Worm (Caenorhabditis elegans): ENCODE data around the gene sri-27.

ce11 chrV:1718232-1718631, 7.2 kb upstream of the sri-27 start:
- TF ChIP-seq nfya-1 (tag; optimal IDR thresholded peaks at IDR 0.05; ENCODE audit: insufficient read depth) (no peak), nhr-12 (tag; optimal IDR thresholded peaks at IDR 0.05) (no peak), nhr-11 (tag; optimal IDR thresholded peaks at IDR 0.05) (no peak), egl-27 (tag; optimal IDR thresholded peaks at IDR 0.05) (no peak), ceh-9 (tag; optimal IDR thresholded peaks at IDR 0.05) (no peak), nhr-67 (tag; optimal IDR thresholded peaks at IDR 0.05) (no peak), elt-3 (tag; optimal IDR thresholded peaks at IDR 0.05) (no peak), jun-1 (tag; optimal IDR thresholded peaks at IDR 0.05) (no peak), pqm-1 (tag; optimal IDR thresholded peaks at IDR 0.05) (no peak)
